Fruit fly (Drosophila melanogaster): ENCODE results near the gene CG11586.

Gene CG11586

DNA sequence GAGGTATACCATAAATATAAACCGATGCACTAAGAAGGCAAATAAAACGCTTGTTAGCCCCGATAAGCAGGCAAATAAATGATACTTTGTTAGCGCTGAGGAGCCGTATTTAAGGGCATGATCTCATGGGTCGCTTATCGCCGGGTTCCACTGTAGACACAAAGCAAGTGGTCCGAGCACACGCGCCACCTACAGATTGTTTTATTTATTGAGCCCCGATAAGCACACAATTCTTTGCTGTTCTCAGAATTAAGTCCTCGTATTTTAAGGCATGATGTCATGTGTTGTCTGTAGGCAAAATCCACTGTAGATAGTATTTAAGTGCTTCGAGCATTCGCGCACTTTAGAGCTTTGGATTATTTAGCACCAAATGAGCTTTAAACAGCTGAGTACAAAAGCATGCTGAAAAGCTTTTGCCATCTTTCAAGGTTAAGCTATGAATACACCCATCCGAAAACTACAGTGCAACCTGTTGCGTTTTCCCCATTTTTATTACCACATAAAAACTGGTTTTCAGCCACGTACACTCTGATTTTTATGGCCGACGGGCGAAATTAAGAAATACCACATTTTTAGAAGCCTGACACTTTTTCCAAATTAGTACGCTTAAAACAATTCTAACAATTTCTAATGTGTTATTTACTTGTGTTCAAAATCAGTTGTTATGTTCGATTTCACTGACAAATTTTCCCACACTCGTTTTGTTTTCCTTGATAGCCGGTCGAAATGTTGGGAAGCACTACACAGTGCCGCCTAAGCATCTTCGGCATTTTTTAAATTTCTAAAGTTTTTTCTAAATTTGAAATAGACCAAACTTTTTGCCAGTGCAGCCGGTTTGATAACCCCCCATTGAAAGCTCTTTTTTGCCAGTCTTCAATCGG lies 22.6 kb downstream of the CG11586 start, which contains the start of gene Sqor (continued):
- TF ChIP-seq CG18476 (GFP tag; optimal IDR thresholded peaks at IDR 0.05) (peak; percentile 66), CG15696 (tag; optimal IDR thresholded peaks at IDR 0.05) (peak; percentile 31), nerfin-1 (tag; optimal IDR thresholded peaks at IDR 0.05) (peak; percentile 44)

DNA sequence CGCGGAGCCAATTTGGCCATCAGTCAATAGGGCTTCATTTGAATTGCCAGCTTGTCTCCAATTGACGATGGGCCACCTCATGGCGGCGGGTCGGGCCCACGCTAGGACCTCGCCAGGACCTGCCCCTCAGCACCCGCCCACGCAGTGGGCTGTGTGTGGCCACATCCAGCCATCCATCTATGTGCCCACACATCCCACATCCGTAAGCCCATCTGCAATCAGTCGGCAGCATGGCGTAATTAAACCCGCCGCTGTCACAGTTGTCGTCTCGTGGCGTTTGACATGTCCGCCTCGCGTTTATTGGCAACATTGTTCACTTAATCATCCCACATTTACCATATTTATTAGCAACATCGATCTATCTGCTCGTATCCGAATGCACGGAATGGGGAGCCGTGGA lies 24.1 kb downstream of the CG11586 start:
- TF ChIP-seq Ets65A (GFP tag) = peak; percentile 58
- peak; percentile 3; the same call in 1 of the 3 replicates for TF ChIP-seq ci (GFP tag; IDR thresholded peaks at IDR 0.05)
- peak; percentile 12; the same call in 1 of the 2 replicates for TF ChIP-seq CG4404 (GFP tag; IDR thresholded peaks at IDR 0.05)
- no peak for TF ChIP-seq GATAe (GFP tag; conservative IDR thresholded peaks at IDR 0.05)
- 0 out of 2 replicates have a peak, but pooled peaks have one; percentile 3 for TF ChIP-seq aop (GFP tag; IDR thresholded peaks at IDR 0.05)
- TF ChIP-seq sens (GFP tag) = peak; percentile 59
- TF ChIP-seq CG16863 (GFP tag; optimal IDR thresholded peaks at IDR 0.05) = no peak
- TF ChIP-seq sr (GFP tag; IDR thresholded peaks at IDR 0.05) = 0 out of 3 replicates have a peak, but pooled peaks have one; percentile 4

DNA sequence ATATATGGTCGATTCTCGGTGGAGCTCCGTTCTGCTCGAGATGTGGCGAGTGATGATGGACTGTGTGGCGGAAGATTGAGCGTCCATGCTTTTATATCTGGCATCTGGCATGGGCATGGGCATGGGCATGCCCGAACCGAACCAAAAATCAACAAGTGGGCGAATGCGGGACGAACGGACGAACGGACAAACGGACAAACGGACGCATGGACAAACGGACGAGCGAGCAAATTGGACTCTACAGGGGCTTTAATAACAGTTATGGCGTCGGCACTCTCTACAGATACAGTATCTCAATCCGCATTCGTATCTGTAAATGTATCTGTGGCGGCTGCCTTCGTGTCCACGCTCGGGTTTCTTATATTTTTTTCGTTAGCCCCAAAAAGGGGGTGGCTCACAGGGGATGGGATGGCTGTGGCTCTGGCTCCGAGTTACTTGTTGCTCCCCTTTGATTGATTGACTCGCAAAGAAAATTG lies 26.1 kb downstream of the CG11586 start, which contains the start of gene ImpL2:
Gene ImpL2, minus strand, starts transcription at position 51 of the 476 bp plus-strand sequence.
- TF ChIP-seq CG31441 (GFP tag; IDR thresholded peaks at IDR 0.05) = no peak
- peak; percentile 36 for TF ChIP-seq Med (GFP tag)
- TF ChIP-seq Usf (GFP tag; optimal IDR thresholded peaks at IDR 0.05) = no peak
- TF ChIP-seq CG15011 (GFP tag; optimal IDR thresholded peaks at IDR 0.05) = no peak
- TF ChIP-seq zfh1 (GFP tag; IDR thresholded peaks at IDR 0.05) = no peak
- TF ChIP-seq ATbp (GFP tag; optimal IDR thresholded peaks at IDR 0.05) = no peak
- TF ChIP-seq scrt (GFP tag; optimal IDR thresholded peaks at IDR 0.05) = peak; percentile 79
- no peak for TF ChIP-seq CG12299 (tag; optimal IDR thresholded peaks at IDR 0.05)
- no peak for TF ChIP-seq pzg (GFP tag; optimal IDR thresholded peaks at IDR 0.05)
- no peak for TF ChIP-seq Hr51 (GFP tag; optimal IDR thresholded peaks at IDR 0.05)
- TF ChIP-seq dmrt99B (tag; optimal IDR thresholded peaks at IDR 0.05) = no peak
- no peak for TF ChIP-seq inv (GFP tag; IDR thresholded peaks at IDR 0.05; ENCODE audit: partially characterized antibody)
- no peak for TF ChIP-seq ranshi (GFP tag; IDR thresholded peaks at IDR 0.05)
- no peak for TF ChIP-seq CG6254 (GFP tag; optimal IDR thresholded peaks at IDR 0.05)
- TF ChIP-seq abd-A (tag; optimal IDR thresholded peaks at IDR 0.05) = peak; percentile 45
- TF ChIP-seq CG13894 (tag; optimal IDR thresholded peaks at IDR 0.05) = peak; percentile 91
- no peak for TF ChIP-seq CG17568 (GFP tag; optimal IDR thresholded peaks at IDR 0.05)
- no peak for TF ChIP-seq Dip2 (GFP tag; IDR thresholded peaks at IDR 0.05)
- no peak for TF ChIP-seq CG11504 (tag; optimal IDR thresholded peaks at IDR 0.05)
- TF ChIP-seq Kr (GFP tag; optimal IDR thresholded peaks at IDR 0.05) = no peak
- no peak for TF ChIP-seq grn (GFP tag; optimal IDR thresholded peaks at IDR 0.05)
- TF ChIP-seq CG9932 (GFP tag; IDR thresholded peaks at IDR 0.05) = no peak
- no peak for TF ChIP-seq p53 (GFP tag; optimal IDR thresholded peaks at IDR 0.05)
- no peak for TF ChIP-seq CG6813 (GFP tag; optimal IDR thresholded peaks at IDR 0.05)
- TF ChIP-seq H2.0 (GFP tag; IDR thresholded peaks at IDR 0.05) = no peak
- TF ChIP-seq H15 (GFP tag; IDR thresholded peaks at IDR 0.05) = no peak
- TF ChIP-seq Hand (GFP tag; optimal IDR thresholded peaks at IDR 0.05) = no peak
- TF ChIP-seq TFAM (GFP tag; optimal IDR thresholded peaks at IDR 0.05) = no peak
- no peak for TF ChIP-seq gt (GFP tag; IDR thresholded peaks at IDR 0.05)
- TF ChIP-seq Deaf1 (tag; optimal IDR thresholded peaks at IDR 0.05) = peak; percentile 93
- TF ChIP-seq CG15269 (tag; optimal IDR thresholded peaks at IDR 0.05) = no peak
- no peak for TF ChIP-seq CG13624 (GFP tag; optimal IDR thresholded peaks at IDR 0.05)
- TF ChIP-seq seq (GFP tag; IDR thresholded peaks at IDR 0.05) = no peak
- TF ChIP-seq CG11695 (GFP tag; IDR thresholded peaks at IDR 0.05) = no peak
- TF ChIP-seq CG11093 (GFP tag; IDR thresholded peaks at IDR 0.05) = no peak

Measured in whole organism, embryonic.